Worm (Caenorhabditis elegans): ENCODE data around the gene K05F1.10.

ce11 chrII:5799553-5799952 lies 5.7 kb downstream of the K05F1.10 start, which contains the start of gene K05F1.8:
- TF ChIP-seq unc-39 (tag; optimal IDR thresholded peaks at IDR 0.05) (no peak), unc-62 (GFP tag; optimal IDR thresholded peaks at IDR 0.05) (no peak), tbx-8 (GFP tag; optimal IDR thresholded peaks at IDR 0.05) (no peak), sptf-1 (tag; optimal IDR thresholded peaks at IDR 0.05) (no peak), nhr-76 (tag; optimal IDR thresholded peaks at IDR 0.05) (no peak), nhr-28 (tag; optimal IDR thresholded peaks at IDR 0.05) (no peak), nhr-237 (tag; optimal IDR thresholded peaks at IDR 0.05) (no peak)

Data from whole organism, mixed stage, embryonic.